Fruit fly (Drosophila melanogaster): ENCODE measurements around the gene CG14277.

CG14277 gene

DNA sequence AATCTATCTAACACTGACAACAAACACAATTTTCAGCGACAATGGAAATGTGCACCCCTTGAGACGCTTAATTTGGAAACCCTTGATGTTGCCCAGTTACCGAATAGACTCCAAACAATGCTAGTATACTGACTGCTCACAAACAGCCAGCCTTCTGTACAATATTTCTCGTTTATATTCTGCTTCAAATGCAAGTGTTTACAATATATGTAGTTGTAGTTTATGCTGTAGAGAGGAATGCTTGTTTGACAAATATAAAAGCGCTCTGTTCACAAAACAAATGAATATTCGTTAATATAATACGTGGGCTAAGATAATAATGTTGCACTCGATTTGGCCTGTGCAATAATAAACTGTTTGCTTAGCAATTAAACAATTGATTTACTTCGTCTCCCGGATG lies 24.4 kb upstream of the CG14277 start, which contains the start of gene CG8292:
Gene CG8292 (minus strand): TSS at position 101 of the 400 bp plus-strand sequence.
- TF ChIP-seq noc (tag; optimal IDR thresholded peaks at IDR 0.05) = no peak

DNA sequence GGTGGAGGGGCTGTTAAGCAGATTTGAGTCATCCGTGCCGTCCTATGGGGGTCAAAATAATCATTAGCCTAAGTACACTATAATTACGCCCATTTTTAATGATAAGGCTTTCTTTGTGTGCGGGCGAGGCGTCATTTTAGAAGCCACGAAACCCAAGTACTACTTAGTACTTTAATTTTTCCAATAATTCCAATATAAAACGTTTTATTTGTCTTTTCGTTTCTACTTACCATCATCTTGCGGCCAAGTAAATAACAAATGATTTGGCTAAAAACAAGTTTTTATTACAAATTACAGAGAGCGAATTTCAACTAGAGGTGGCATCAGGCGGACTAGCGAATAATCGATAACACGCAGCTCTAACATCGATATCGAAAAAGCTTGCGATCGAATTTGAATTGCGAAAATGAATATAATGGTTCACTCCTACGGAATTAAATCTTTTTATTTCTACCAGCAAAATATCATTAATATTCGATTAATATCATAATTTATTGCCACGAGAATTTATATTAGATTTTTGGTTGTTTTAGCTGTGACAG lies 21.8 kb upstream of the CG14277 start, which contains the start of gene Snx6:
Gene Snx6 (minus strand): TSS at position 349 of the 542 bp plus-strand sequence.
- TF ChIP-seq noc (tag; optimal IDR thresholded peaks at IDR 0.05) = no peak

DNA sequence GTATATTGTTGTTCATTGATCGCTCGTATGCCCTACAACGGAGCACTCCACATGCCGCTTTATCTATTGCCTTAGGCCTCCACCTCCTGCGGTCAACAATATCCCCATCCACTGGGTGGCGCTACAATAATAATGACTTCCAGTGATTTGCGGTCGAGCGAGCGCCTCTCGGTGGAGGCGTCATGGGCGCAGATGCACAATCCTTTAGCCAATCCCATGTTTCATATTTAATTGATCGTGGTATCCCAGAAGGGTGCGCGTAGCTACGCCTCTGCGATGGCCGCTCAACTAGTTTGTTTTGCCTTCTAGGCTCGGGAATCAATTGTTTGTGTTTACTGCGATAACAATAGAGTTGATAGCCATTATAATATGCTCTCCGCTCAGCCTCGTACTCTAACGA lies 13.2 kb upstream of the CG14277 start:
- no peak for TF ChIP-seq noc (tag; optimal IDR thresholded peaks at IDR 0.05)

DNA sequence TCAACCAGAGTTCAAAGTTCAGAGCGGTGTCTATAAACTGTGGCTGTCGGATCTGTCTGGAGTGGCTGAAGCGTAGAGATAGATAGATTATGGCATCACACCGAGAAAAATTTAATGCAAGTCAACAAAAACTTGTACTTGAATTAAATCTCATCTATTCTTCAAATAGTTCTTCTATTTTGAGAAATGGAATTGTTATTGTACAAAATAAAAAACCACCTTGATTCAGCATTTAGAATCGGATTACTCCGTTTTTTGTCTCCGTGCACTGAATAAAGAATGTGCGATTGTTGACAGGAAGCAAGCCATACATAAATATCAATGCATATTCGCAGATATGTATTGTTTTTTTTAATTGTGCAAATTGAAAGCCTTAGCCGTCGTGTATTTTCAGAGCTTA lies 12.7 kb upstream of the CG14277 start:
- peak; percentile 79 for TF ChIP-seq noc (tag; optimal IDR thresholded peaks at IDR 0.05)

DNA sequence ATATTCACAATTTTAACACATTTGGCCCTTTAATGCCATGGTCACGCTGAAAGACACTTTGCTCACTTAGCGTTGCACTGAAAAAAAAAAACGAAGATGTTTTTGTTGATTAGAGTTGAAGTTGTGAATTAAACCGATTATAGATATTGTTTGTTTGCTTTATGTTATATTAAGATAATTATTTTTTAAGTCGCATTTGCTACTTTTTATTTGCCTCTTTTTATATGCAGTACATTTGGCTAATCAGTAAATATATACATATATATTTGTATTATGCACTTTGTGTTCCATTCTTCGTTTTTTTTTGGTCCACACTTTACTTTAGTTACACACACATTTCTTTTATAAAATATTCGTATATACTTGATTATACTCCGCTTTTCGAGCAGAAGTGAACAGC lies 12.0 kb upstream of the CG14277 start:
- no peak for TF ChIP-seq noc (tag; optimal IDR thresholded peaks at IDR 0.05)

DNA sequence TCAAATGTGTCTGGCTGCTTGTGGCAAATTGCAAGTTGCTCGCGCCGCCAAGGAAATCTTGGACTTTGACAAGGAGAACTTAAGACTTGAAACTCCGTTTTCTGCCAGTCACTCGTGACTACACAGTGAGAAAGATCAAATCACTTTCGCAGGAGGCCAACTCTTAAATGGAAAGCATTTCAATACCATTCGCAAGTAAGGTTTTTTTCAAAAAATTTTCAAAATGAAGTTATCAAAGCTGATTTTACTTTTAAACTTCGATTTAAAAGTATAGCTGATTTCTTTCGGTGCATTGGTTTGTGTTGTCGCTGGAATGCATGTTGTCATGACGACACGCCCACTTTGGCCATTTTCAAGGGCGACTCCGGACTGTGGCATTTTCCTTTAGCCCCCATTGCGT lies 9.9 kb upstream of the CG14277 start:
- no peak for TF ChIP-seq noc (tag; optimal IDR thresholded peaks at IDR 0.05)

DNA sequence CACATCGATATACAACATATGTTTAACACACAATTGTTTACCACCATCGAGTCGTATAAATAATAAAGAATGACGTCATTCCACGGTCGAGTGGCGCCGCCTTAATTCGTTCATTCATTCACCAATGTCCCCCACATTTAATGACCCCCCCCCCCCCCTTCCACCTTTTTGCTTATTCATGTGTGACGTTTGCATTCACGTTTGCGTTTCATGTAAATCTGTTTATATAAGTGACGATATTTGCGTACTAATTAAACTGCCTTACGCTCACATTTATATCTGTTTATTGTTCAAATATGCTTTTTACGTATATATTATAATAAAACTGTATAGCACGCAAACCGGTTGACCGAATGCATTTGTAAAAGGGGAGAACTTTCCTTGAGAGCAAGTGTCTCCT lies 8.7 kb upstream of the CG14277 start:
- TF ChIP-seq noc (tag; optimal IDR thresholded peaks at IDR 0.05) = no peak

DNA sequence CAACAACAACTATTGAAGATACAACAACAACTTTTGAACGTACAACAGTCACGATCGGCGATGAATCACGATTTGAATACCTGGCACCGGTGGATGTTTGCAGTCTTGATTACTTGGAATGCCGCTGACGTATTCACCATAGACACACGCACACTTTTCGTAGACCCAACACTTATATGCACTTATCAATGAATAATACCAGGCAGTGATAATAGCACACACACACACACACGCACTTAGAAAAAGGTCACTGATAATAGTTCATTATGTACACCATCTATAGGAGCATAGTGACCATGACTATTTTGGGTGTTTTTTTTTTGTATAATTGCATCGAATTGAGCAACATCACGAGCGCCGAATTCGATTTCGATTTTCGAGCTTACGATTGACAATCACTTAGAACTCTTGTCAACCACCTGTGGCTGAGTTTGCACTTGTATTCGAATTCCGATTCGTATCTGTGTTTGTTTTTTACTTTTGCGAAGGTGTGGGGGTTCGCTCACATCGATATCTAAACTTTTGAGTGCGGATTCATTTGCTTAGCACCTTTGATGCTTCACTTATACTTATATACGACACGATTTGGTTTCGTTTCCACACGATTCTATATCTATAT lies 3.1 kb upstream of the CG14277 start:
- peak; percentile 30 for TF ChIP-seq noc (tag; optimal IDR thresholded peaks at IDR 0.05)

DNA sequence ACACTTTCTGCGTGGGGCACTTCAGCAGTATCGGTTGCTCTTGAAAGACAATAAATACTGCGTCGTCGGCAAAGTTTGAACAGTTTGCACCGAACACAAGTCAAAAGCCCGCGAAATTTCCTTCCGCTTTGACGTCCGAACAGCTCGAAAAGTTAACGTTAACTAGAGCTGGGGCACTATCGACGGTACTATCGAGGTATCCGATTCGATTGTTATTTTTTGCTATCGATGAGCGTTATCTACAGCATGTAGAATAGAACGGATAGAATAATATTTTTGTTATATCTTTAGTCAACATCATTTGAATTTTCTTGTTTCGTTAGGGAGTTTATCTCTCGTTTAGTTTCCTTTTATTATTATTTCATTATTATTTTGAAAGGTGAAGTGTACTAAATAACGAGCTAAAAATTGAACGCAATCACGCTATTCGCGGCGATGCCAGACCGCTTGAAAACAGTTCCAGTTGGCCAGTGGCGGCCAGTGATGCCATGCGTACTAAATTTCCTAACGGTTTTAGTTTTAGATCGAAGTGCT lies 2.5 kb upstream of the CG14277 start, which contains the start of gene Pvr:
Gene Pvr (minus strand): TSS at position 167 of the 534 bp plus-strand sequence.
- no peak for TF ChIP-seq noc (tag; optimal IDR thresholded peaks at IDR 0.05)

DNA sequence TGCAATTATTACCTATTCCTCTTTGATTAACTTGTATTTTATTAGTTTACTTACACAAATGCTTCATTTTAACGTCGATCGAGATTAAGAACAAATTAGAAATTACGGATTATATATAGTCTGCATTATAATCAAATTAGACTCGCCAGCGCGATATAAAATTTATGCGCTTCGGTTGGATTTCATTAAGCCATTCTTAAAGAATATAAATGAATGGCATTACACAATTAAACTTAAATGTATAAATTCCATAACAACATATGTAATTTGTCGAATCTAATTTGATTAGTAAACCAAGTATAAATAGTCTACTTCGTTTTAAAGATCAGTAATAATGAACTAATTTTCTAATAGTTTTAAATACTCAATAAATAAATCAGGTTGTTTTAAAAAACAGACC lies 586 bp upstream of the CG14277 start, which contains the start of gene Spn28F:
Gene Spn28F (minus strand): TSS at position 101 of the 400 bp plus-strand sequence.
- TF ChIP-seq noc (tag; optimal IDR thresholded peaks at IDR 0.05) = no peak

DNA sequence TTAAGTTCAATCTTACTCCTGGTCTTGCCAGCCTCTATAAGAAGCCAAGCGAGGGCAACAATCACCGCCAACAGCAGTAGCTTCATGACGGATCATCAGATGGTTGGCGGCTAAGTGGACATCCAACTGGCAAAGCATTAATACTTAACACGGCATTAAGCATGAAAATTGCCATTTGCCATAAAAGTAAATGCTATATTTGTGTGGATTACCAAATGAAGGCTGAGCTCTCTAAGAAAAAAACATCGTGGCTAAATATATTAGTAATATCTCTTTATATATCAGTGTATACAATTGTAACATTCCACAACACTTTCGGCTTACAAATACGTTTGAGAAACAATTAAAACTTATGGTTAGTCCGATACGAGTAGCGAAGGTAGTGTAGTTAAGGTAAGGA lies 1.6 kb downstream of the CG14277 start, which contains the start of gene CG43057:
Gene CG43057 (minus strand): TSS at position 101 of the 400 bp plus-strand sequence.
- TF ChIP-seq noc (tag; optimal IDR thresholded peaks at IDR 0.05) = no peak

DNA sequence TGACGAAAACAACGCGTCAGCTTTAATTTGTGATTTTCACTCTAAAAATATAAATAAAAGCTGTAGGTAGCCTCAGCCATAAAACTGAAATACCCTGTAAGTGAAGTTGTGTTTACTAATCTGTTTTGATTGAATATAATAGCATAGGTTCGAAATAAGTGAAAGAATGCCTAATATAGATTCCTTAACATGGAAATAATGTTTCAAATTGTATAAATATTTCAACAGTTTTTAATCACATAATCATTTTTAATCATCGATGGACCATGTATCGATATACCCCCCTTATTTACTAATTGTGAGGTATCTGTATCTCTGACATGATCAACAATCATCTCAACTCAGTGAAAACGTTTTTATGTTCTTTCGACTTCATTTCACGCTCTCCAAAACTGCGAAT lies 13.1 kb downstream of the CG14277 start:
- peak; percentile 80 for TF ChIP-seq noc (tag; optimal IDR thresholded peaks at IDR 0.05)

DNA sequence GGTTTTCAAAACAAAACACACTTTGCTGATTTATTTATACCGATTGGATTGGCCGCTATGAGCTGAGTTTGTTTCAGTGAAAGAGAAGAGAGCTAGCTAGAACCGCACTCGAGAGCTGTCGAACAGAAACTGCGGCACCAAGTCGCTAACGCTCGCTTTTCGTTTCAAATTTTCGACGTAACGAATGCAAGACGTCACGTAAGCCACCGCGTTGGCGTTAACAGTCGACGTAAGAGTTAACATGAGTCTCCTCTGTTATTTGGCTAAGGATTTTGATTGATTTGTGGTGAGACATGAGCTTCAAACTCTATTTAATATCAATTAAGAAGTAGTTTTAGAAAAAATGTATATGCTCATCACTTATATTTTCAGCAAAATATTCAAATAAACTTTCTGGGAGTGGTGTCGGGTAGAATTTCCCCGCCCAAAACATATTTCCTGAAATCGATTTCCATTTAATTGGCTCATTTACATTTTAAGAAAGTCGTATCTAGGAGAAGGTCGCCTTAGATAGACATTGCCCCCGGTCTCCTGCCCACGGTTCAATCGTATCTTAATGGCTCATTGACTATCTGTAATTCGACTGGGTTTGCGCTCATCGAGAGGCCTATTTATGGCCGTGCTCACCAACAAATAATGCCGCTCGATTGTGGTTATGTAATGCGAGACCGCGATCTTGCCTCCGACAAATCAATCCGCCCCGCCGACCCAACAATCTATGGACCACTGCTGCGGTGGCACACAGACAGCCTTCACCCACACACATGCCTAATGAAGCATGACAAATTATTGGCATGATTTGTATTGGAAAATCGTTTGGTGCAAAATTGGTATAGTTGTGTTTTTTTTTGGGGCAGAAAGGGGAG lies 15.3 kb downstream of the CG14277 start, which contains the start of gene CG8086:
Gene CG8086 (minus strand): TSS at position 102 of the 866 bp plus-strand sequence.
- TF ChIP-seq noc (tag; optimal IDR thresholded peaks at IDR 0.05) = no peak

DNA sequence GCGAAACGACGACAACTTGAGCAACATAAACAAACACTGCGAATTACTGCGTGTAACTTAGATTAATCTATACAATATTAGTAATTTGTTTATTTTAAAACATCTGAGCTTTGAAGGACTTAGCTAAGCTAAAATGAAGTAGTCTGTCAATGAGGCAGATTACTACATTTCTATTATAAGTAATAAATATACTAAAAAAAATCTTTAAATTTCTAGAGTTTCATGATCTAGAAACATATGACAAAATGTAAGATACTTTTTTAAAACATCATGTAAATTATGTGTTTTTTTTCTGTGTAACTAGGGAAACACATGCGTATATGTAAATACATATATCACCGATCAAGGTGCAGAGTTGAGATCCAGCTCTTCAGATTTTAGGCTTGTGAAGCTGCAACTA lies 23.9 kb downstream of the CG14277 start:
- TF ChIP-seq noc (tag; optimal IDR thresholded peaks at IDR 0.05) = no peak

DNA sequence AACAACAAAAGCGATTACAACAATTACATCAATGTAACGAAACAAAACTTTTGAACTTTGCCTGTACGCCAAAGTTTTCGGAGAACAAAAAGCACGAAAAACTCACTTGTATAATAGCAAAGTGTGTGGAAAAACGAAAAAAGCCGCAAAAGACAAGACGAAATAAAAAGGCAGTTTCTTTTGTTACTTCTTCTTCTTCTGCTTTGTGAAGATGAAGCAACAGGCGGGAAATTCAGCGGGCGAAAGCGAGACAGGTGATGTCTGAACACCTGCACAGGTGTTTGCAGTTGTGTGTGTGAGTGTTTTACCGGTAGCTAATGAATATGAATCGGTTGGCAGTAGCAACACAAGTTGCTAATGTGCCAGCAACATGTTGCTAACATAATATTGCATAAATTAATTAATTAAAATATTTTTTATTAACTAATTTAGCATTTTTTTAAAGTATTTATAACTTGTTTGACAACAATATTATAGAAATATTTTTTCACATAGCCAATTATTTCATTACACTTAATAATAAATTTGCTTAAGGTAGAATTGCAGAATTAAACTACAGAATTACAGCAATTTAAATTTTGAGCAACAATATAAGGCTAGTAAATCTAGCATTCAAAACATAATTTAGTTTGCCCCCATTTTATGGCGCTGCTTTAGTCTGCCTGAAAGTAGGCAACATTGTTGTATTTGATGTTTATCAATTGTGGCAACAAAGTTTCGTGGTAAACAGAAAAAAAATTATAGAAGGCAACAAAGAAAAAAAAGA lies 24.6 kb downstream of the CG14277 start:
- no peak for TF ChIP-seq noc (tag; optimal IDR thresholded peaks at IDR 0.05)

All from whole organism, larva.